Worm (Caenorhabditis elegans) whole organism, L4/young adult: ENCODE data around the gene dhcr-7.

Source experiments
- W03F9.2 ChIP-seq: fragments of 150-350 bp; optimal IDR thresholded peaks from 2 replicates; lab custom pipeline; 2014; ENCODE audit warnings: missing biosample characterization, missing genetic modification characterization
- him-1 ChIP-seq: sonication (generic microtip); optimal IDR thresholded peaks from 2 replicates; lab custom pipeline; 2016; ENCODE audit warnings: missing genotype, missing genetic modification reagents, missing genetic modification characterization, missing compliant biosample characterization

- no peak for TF ChIP-seq him-1
- TF ChIP-seq W03F9.2 (tag; lab: Kevin White, UChicago) = no peak
These were observed 15.2 kb upstream of the dhcr-7 start, which contains the start of gene dct-14 for ce11 chrV:20500405-20500804.
